Fruit fly (Drosophila melanogaster): Measurements from ENCODE around the gene ttk.

Gene ttk

DNA sequence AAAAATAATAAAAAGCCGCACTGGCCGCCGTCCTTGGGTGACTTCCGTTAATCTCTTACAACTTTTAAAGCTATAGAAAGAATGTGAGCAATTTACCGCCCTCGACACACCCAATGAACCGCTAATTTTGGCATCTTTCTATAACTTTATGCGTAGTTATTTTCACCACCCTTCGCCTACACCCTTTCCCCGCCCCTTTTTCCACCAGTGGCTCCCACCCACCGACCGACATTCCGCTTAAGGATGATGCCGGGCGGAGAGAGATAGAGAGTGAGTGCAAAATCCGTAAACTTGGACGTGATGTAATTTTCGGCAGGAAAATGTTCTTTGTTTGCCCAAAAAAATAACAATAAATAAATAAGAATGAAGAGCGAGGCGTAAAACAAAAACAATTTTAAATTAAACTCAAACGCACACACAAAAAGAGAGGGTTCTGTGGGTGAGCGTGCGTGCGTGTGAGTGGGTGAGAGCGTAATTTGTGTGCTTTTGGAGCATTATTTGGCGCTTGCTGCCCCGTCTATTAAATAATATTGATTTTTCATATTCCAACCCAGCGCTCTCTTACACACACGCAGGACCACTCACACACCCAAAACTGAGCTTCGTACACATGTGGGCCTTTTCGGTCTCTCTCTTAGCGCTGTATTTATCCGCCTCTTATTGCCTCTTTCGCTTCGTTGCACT is 64.0 kb downstream of the ttk start:
- TF ChIP-seq CG1620 (GFP tag; optimal IDR thresholded peaks at IDR 0.05) (no peak), Crg-1 (GFP tag; optimal IDR thresholded peaks at IDR 0.05) (no peak), CG12768 (GFP tag; optimal IDR thresholded peaks at IDR 0.05) (no peak), CG33017 (tag; optimal IDR thresholded peaks at IDR 0.05) (no peak), cnc (optimal IDR thresholded peaks at IDR 0.05) (no peak), cic (GFP tag; optimal IDR thresholded peaks at IDR 0.05) (peak; percentile 39), kay (GFP tag; ENCODE audit: borderline replicate concordance) (peak; percentile 8), tj (GFP tag; optimal IDR thresholded peaks at IDR 0.05) (no peak), Mnt (GFP tag; optimal IDR thresholded peaks at IDR 0.05) (peak; percentile 53)
